Fruit fly (Drosophila melanogaster) whole organism: Measurements from ENCODE around the gene Cals.

ENCODE experiments used
- CG8478 ChIP-seq: fragments of >200 bp; optimal IDR thresholded peaks from 2 replicates; lab custom pipeline; 2018; ENCODE audit warnings: inconsistent platforms
- EcR ChIP-seq, 2 experiments: fragments of >200 bp; optimal IDR thresholded peaks; 2 replicates each; lab custom pipeline; 2017; ENCODE audit warnings: missing biosample characterization in 2 of 2, missing genetic modification characterization in 2 of 2, missing genetic modification reagents in 2 of 2
- psq ChIP-seq: fragments of >200 bp; optimal IDR thresholded peaks from 2 replicates; lab custom pipeline; 2017
- usp ChIP-seq: fragments of >200 bp; optimal IDR thresholded peaks from 2 replicates; lab custom pipeline; 2017; ENCODE audit warnings: missing biosample characterization, missing genetic modification characterization, mixed read lengths

- TF ChIP-seq CG8478 (lab: Kevin White, UChicago) (no peak), psq (no peak), EcR (GFP tag; optimal IDR thresholded peaks at IDR 0.05; lab: Kevin White, UChicago) (no peak), usp (no peak)
Measured at dm6 chr4:1090304-1090703, 32.9 kb downstream of the Cals start.
